Worm (Caenorhabditis elegans) whole organism, mixed stage, embryonic: ENCODE measurements around the gene nhr-22.

Experiments
- drap-1 ChIP-seq: fragments of 200-800 bp; sonication (Bioruptor generic); optimal IDR thresholded peaks from 3 replicates; lab custom pipeline; 2018; ENCODE audit warnings: mild to moderate bottlenecking, missing genetic modification characterization, missing compliant biosample characterization
- elt-3 ChIP-seq: fragments of 150-350 bp; optimal IDR thresholded peaks from 2 replicates; lab custom pipeline; 2014; ENCODE audit warnings: missing biosample characterization, missing genetic modification characterization
- flh-1 ChIP-seq: fragments of 200-800 bp; sonication (Bioruptor generic); optimal IDR thresholded peaks from 2 replicates; lab custom pipeline; 2018; ENCODE audit warnings: mild to moderate bottlenecking, missing genetic modification characterization, moderate library complexity, missing compliant biosample characterization
- mab-5 ChIP-seq: fragments of 150-350 bp; optimal IDR thresholded peaks from 2 replicates; lab custom pipeline; 2014; ENCODE audit warnings: missing biosample characterization, missing genetic modification characterization
- mep-1 ChIP-seq: fragments of 150-350 bp; optimal IDR thresholded peaks from 2 replicates; lab custom pipeline; 2017; ENCODE audit warnings: missing biosample characterization, missing genetic modification reagents, missing genetic modification characterization, inconsistent platforms
- nhr-2 ChIP-seq: fragments of 150-350 bp; optimal IDR thresholded peaks from 2 replicates; lab custom pipeline; 2014; ENCODE audit warnings: missing biosample characterization, missing genetic modification characterization
- nhr-237 ChIP-seq: fragments of 150-350 bp; optimal IDR thresholded peaks from 2 replicates; lab custom pipeline; 2014; ENCODE audit warnings: missing biosample characterization, missing genetic modification characterization
- snpc-4 ChIP-seq: fragments of 150-350 bp; optimal IDR thresholded peaks from 2 replicates; lab custom pipeline; 2014; ENCODE audit warnings: missing biosample characterization, missing genetic modification characterization
- tbx-8 ChIP-seq: fragments of 200-800 bp; sonication (Bioruptor generic); optimal IDR thresholded peaks from 2 replicates; lab custom pipeline; 2018; ENCODE audit warnings: mild to moderate bottlenecking, missing genetic modification characterization, moderate library complexity, missing compliant biosample characterization
- unc-39 ChIP-seq: fragments of 150-350 bp; optimal IDR thresholded peaks from 2 replicates; lab custom pipeline; 2014; ENCODE audit warnings: missing biosample characterization, missing genetic modification characterization
- unc-62 ChIP-seq: fragments of 150-350 bp; optimal IDR thresholded peaks from 2 replicates; lab custom pipeline; 2014; ENCODE audit warnings: missing biosample characterization, missing genetic modification reagents, missing genetic modification characterization

DNA sequence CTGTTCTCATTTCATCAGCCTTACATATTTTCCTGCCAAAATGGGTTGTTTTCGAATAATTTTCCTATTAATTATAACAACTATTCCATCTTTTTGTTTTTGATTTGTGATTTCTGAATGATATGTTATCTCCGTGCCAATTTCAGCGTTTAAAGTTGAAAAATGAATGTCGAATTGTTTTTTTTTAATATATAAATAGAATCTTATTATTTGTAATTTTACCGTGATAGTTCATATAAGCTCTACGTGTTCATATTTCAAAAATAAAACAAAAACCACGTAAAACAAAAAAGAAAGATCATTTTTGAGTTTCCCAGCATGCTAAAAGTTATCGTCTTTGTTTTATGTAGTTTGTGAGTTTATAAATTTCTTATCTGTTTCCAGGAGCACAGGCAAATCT, 5.9 kb downstream of the nhr-22 start, which contains the start of gene K06A1.2:
- TF ChIP-seq snpc-4 (no peak), tbx-8 (GFP tag; lab: Kevin White, UChicago) (no peak), unc-39 (tag; lab: Kevin White, UChicago) (no peak), elt-3 (no peak), mab-5 (tag; lab: Kevin White, UChicago) (no peak), nhr-2 (tag; lab: Kevin White, UChicago) (no peak), mep-1 (no peak), drap-1 (GFP tag; lab: Kevin White, UChicago) (no peak), flh-1 (GFP tag; lab: Kevin White, UChicago) (no peak), unc-62 (GFP tag; lab: Kevin White, UChicago) (no peak), nhr-237 (tag; lab: Kevin White, UChicago) (no peak)
